Worm (Caenorhabditis elegans) whole organism, mixed stage, embryonic: ENCODE data around the gene lips-12.

Source experiments
- M03D4.4 ChIP-seq: sonication (generic microtip); optimal IDR thresholded peaks from 2 replicates; lab custom pipeline; 2017; ENCODE audit warnings: mild to moderate bottlenecking, missing genetic modification characterization, missing compliant biosample characterization
- bed-3 ChIP-seq: fragments of 200-800 bp; sonication (Bioruptor generic); optimal IDR thresholded peaks from 3 replicates; lab custom pipeline; 2018; ENCODE audit warnings: mild to moderate bottlenecking, missing genetic modification characterization, moderate library complexity, missing compliant biosample characterization
- blmp-1 ChIP-seq: fragments of 150-350 bp; optimal IDR thresholded peaks from 2 replicates; lab custom pipeline; 2014; ENCODE audit warnings: missing biosample characterization, missing genetic modification characterization
- ceh-43 ChIP-seq: fragments of 200-800 bp; sonication (Bioruptor generic); optimal IDR thresholded peaks from 2 replicates; lab custom pipeline; 2018; ENCODE audit warnings: mild to moderate bottlenecking, missing genetic modification characterization, moderate library complexity, missing compliant biosample characterization
- ceh-83 ChIP-seq: fragments of 200-800 bp; sonication (Bioruptor generic); optimal IDR thresholded peaks from 2 replicates; lab custom pipeline; 2018; ENCODE audit warnings: mild to moderate bottlenecking, missing genetic modification characterization, missing compliant biosample characterization
- ces-1 ChIP-seq: fragments of 150-350 bp; optimal IDR thresholded peaks from 2 replicates; lab custom pipeline; 2014; ENCODE audit warnings: missing biosample characterization, missing genetic modification reagents, missing genetic modification characterization
- cnd-1 ChIP-seq: fragments of 200-800 bp; sonication (Bioruptor generic); optimal IDR thresholded peaks from 2 replicates; lab custom pipeline; 2018; ENCODE audit warnings: mild to moderate bottlenecking, missing genetic modification characterization, missing compliant biosample characterization
- drap-1 ChIP-seq: fragments of 200-800 bp; sonication (Bioruptor generic); optimal IDR thresholded peaks from 3 replicates; lab custom pipeline; 2018; ENCODE audit warnings: mild to moderate bottlenecking, missing genetic modification characterization, missing compliant biosample characterization
- elt-1 ChIP-seq: sonication (generic microtip); optimal IDR thresholded peaks from 2 replicates; lab custom pipeline; 2017; ENCODE audit warnings: missing genetic modification characterization, mild to moderate bottlenecking, missing compliant biosample characterization, antibody characterized with exemption, moderate library complexity, borderline replicate concordance; ENCODE audit not compliant: insufficient read depth
- elt-3 ChIP-seq: fragments of 150-350 bp; optimal IDR thresholded peaks from 2 replicates; lab custom pipeline; 2014; ENCODE audit warnings: missing biosample characterization, missing genetic modification characterization
- flh-1 ChIP-seq: fragments of 200-800 bp; sonication (Bioruptor generic); optimal IDR thresholded peaks from 2 replicates; lab custom pipeline; 2018; ENCODE audit warnings: mild to moderate bottlenecking, missing genetic modification characterization, moderate library complexity, missing compliant biosample characterization
- ham-2 ChIP-seq: fragments of 200-800 bp; sonication (Bioruptor generic); optimal IDR thresholded peaks from 2 replicates; lab custom pipeline; 2018; ENCODE audit warnings: mild to moderate bottlenecking, missing genetic modification characterization, missing compliant biosample characterization
- hlh-1 ChIP-seq: fragments of 150-350 bp; optimal IDR thresholded peaks from 2 replicates; lab custom pipeline; 2014; ENCODE audit warnings: missing biosample characterization, missing genetic modification reagents, missing genetic modification characterization
- lin-32 ChIP-seq: fragments of 200-800 bp; sonication (Bioruptor generic); optimal IDR thresholded peaks from 2 replicates; lab custom pipeline; 2018; ENCODE audit warnings: mild to moderate bottlenecking, missing genetic modification characterization, missing compliant biosample characterization
- lsy-2 ChIP-seq: fragments of 150-350 bp; optimal IDR thresholded peaks from 2 replicates; lab custom pipeline; 2014; ENCODE audit warnings: missing biosample characterization, missing genetic modification characterization
- mab-5 ChIP-seq: fragments of 150-350 bp; optimal IDR thresholded peaks from 2 replicates; lab custom pipeline; 2014; ENCODE audit warnings: missing biosample characterization, missing genetic modification characterization
- mep-1 ChIP-seq: fragments of 150-350 bp; optimal IDR thresholded peaks from 2 replicates; lab custom pipeline; 2017; ENCODE audit warnings: missing biosample characterization, missing genetic modification reagents, missing genetic modification characterization, inconsistent platforms
- mls-2 ChIP-seq: sonication (generic microtip); optimal IDR thresholded peaks from 2 replicates; lab custom pipeline; 2016; ENCODE audit warnings: mild to moderate bottlenecking, missing genetic modification characterization, moderate library complexity, missing compliant biosample characterization
- nhr-12 ChIP-seq: fragments of 150-350 bp; optimal IDR thresholded peaks from 2 replicates; lab custom pipeline; 2014; ENCODE audit warnings: missing biosample characterization, missing genetic modification characterization
- nhr-2 ChIP-seq: fragments of 150-350 bp; optimal IDR thresholded peaks from 2 replicates; lab custom pipeline; 2014; ENCODE audit warnings: missing biosample characterization, missing genetic modification characterization
- nhr-237 ChIP-seq: fragments of 150-350 bp; optimal IDR thresholded peaks from 2 replicates; lab custom pipeline; 2014; ENCODE audit warnings: missing biosample characterization, missing genetic modification characterization
- nhr-28 ChIP-seq: fragments of 150-350 bp; optimal IDR thresholded peaks from 2 replicates; lab custom pipeline; 2014; ENCODE audit warnings: missing biosample characterization, missing genetic modification characterization
- nhr-76 ChIP-seq: sonication (generic microtip); optimal IDR thresholded peaks from 2 replicates; lab custom pipeline; 2017; ENCODE audit warnings: missing biosample characterization, missing genetic modification characterization
- pha-4 ChIP-seq: fragments of 150-350 bp; optimal IDR thresholded peaks from 2 replicates; lab custom pipeline; 2018; ENCODE audit warnings: missing biosample characterization, missing genetic modification reagents, missing genetic modification characterization
- sem-2 ChIP-seq: fragments of 200-800 bp; sonication (Bioruptor generic); optimal IDR thresholded peaks from 2 replicates; lab custom pipeline; 2018; ENCODE audit warnings: mild to moderate bottlenecking, missing genetic modification characterization, missing compliant biosample characterization
- snpc-4 ChIP-seq: fragments of 150-350 bp; optimal IDR thresholded peaks from 2 replicates; lab custom pipeline; 2014; ENCODE audit warnings: missing biosample characterization, missing genetic modification characterization
- sptf-1 ChIP-seq: sonication (generic microtip); optimal IDR thresholded peaks from 2 replicates; lab custom pipeline; 2017; ENCODE audit warnings: mild to moderate bottlenecking, missing genetic modification characterization, moderate library complexity, missing compliant biosample characterization
- tbx-8 ChIP-seq: fragments of 200-800 bp; sonication (Bioruptor generic); optimal IDR thresholded peaks from 2 replicates; lab custom pipeline; 2018; ENCODE audit warnings: mild to moderate bottlenecking, missing genetic modification characterization, moderate library complexity, missing compliant biosample characterization
- unc-120 ChIP-seq: sonication (generic microtip); optimal IDR thresholded peaks from 2 replicates; lab custom pipeline; 2017; ENCODE audit warnings: missing genetic modification characterization, missing compliant biosample characterization; ENCODE audit not compliant: poor library complexity, severe bottlenecking
- unc-39 ChIP-seq: fragments of 150-350 bp; optimal IDR thresholded peaks from 2 replicates; lab custom pipeline; 2014; ENCODE audit warnings: missing biosample characterization, missing genetic modification characterization
- unc-62 ChIP-seq: fragments of 150-350 bp; optimal IDR thresholded peaks from 2 replicates; lab custom pipeline; 2014; ENCODE audit warnings: missing biosample characterization, missing genetic modification reagents, missing genetic modification characterization
- zip-8 ChIP-seq: fragments of 150-350 bp; optimal IDR thresholded peaks from 2 replicates; lab custom pipeline; 2014; ENCODE audit warnings: missing biosample characterization, missing genetic modification characterization
- ztf-11 ChIP-seq: fragments of 150-350 bp; optimal IDR thresholded peaks from 2 replicates; lab custom pipeline; 2014; ENCODE audit warnings: missing biosample characterization, missing genetic modification characterization

The lips-12 gene

ce11 chrII:1132750-1133149 is 18.7 kb upstream of the lips-12 start:
- TF ChIP-seq hlh-1 (tag; lab: Kevin White, UChicago) = no peak
- TF ChIP-seq mep-1 (tag; lab: Kevin White, UChicago) = no peak
- TF ChIP-seq flh-1 = no peak
- TF ChIP-seq cnd-1 (tag; lab: Kevin White, UChicago) = no peak
- TF ChIP-seq unc-39 (tag; lab: Kevin White, UChicago) = no peak
- no peak for TF ChIP-seq nhr-237 (tag; lab: Kevin White, UChicago)
- TF ChIP-seq nhr-76 = no peak
- TF ChIP-seq lsy-2 (tag; lab: Kevin White, UChicago) = no peak
- TF ChIP-seq, all 35 proteins: peak for 0

ce11 chrII:1131821-1132220 is 17.8 kb upstream of the lips-12 start:
- TF ChIP-seq mep-1 (tag; lab: Kevin White, UChicago) = no peak
- TF ChIP-seq unc-62 = no peak
- TF ChIP-seq ztf-11 (tag; lab: Kevin White, UChicago) = no peak
- no peak for TF ChIP-seq mls-2
- TF ChIP-seq snpc-4 = no peak
- TF ChIP-seq unc-39 (tag; lab: Kevin White, UChicago) = no peak
- TF ChIP-seq drap-1 (GFP tag; lab: Kevin White, UChicago) = no peak
- no peak for TF ChIP-seq nhr-237 (tag; lab: Kevin White, UChicago)
- TF ChIP-seq lin-32 (GFP tag; lab: Kevin White, UChicago) = no peak
- no peak for TF ChIP-seq sptf-1
- no peak for TF ChIP-seq ces-1
- no peak for TF ChIP-seq mab-5 (tag; lab: Kevin White, UChicago)
- TF ChIP-seq nhr-2 (tag; lab: Kevin White, UChicago) = no peak
- TF ChIP-seq pha-4 (tag; lab: Kevin White, UChicago) = no peak
- TF ChIP-seq lsy-2 (tag; lab: Kevin White, UChicago) = no peak
- TF ChIP-seq bed-3 (GFP tag; lab: Kevin White, UChicago) = no peak
- no peak for TF ChIP-seq cnd-1 (tag; lab: Kevin White, UChicago)
- no peak for TF ChIP-seq nhr-28 (tag; lab: Kevin White, UChicago)
- no peak for TF ChIP-seq elt-3 (tag; lab: Kevin White, UChicago)
- no peak for TF ChIP-seq nhr-12 (tag; lab: Kevin White, UChicago)

ce11 chrII:1131367-1131766 is 17.3 kb upstream of the lips-12 start:
- TF ChIP-seq lsy-2 (tag; lab: Kevin White, UChicago) = no peak
- no peak for TF ChIP-seq hlh-1 (tag; lab: Kevin White, UChicago)
- no peak for TF ChIP-seq lin-32 (GFP tag; lab: Kevin White, UChicago)
- TF ChIP-seq ceh-83 (GFP tag; lab: Kevin White, UChicago) = no peak
- TF ChIP-seq mls-2 = no peak
- no peak for TF ChIP-seq ces-1
- no peak for TF ChIP-seq nhr-2 (tag; lab: Kevin White, UChicago)
- no peak for TF ChIP-seq mep-1 (tag; lab: Kevin White, UChicago)
- no peak for TF ChIP-seq nhr-76
- no peak for TF ChIP-seq pha-4 (tag; lab: Kevin White, UChicago)
- no peak for TF ChIP-seq bed-3 (GFP tag; lab: Kevin White, UChicago)
- no peak for TF ChIP-seq unc-39 (tag; lab: Kevin White, UChicago)
- TF ChIP-seq cnd-1 (tag; lab: Kevin White, UChicago) = no peak
- TF ChIP-seq blmp-1 (tag; lab: Kevin White, UChicago) = no peak
- no peak for TF ChIP-seq tbx-8
- TF ChIP-seq sem-2 (GFP tag; lab: Kevin White, UChicago) = no peak
- TF ChIP-seq nhr-237 (tag; lab: Kevin White, UChicago) = no peak

ce11 chrII:1130241-1130640 is 16.2 kb upstream of the lips-12 start:
- TF ChIP-seq bed-3 (GFP tag; lab: Kevin White, UChicago) (no peak), mab-5 (tag; lab: Kevin White, UChicago) (no peak), mls-2 (no peak), unc-62 (no peak), nhr-76 (no peak), ceh-43 (GFP tag; lab: Kevin White, UChicago) (no peak), nhr-237 (tag; lab: Kevin White, UChicago) (no peak), lsy-2 (tag; lab: Kevin White, UChicago) (no peak), ztf-11 (tag; lab: Kevin White, UChicago) (no peak), zip-8 (tag; lab: Kevin White, UChicago) (no peak), flh-1 (no peak), elt-3 (tag; lab: Kevin White, UChicago) (no peak), M03D4.4 (tag; lab: Kevin White, UChicago) (no peak), unc-120 (tag; lab: Kevin White, UChicago) (no peak)
- TF ChIP-seq, all 35 proteins: peak for 0

- no peak for TF ChIP-seq unc-62
- no peak for TF ChIP-seq pha-4 (tag; lab: Kevin White, UChicago)
- no peak for TF ChIP-seq nhr-12 (tag; lab: Kevin White, UChicago)
- TF ChIP-seq lin-32 (GFP tag; lab: Kevin White, UChicago) = no peak
- TF ChIP-seq M03D4.4 (tag; lab: Kevin White, UChicago) = no peak
- TF ChIP-seq lsy-2 (tag; lab: Kevin White, UChicago) = no peak
- TF ChIP-seq elt-3 (tag; lab: Kevin White, UChicago) = no peak
- TF ChIP-seq zip-8 (tag; lab: Kevin White, UChicago) = no peak
- TF ChIP-seq snpc-4 = no peak
- no peak for TF ChIP-seq nhr-2 (tag; lab: Kevin White, UChicago)
- TF ChIP-seq drap-1 (GFP tag; lab: Kevin White, UChicago) = no peak
- TF ChIP-seq sem-2 (GFP tag; lab: Kevin White, UChicago) = no peak
- no peak for TF ChIP-seq ham-2
- no peak for TF ChIP-seq hlh-1 (tag; lab: Kevin White, UChicago)
- TF ChIP-seq elt-1 (tag; lab: Kevin White, UChicago) = no peak
- TF ChIP-seq nhr-237 (tag; lab: Kevin White, UChicago) = no peak
- TF ChIP-seq ztf-11 (tag; lab: Kevin White, UChicago) = no peak
- no peak for TF ChIP-seq nhr-76
Measured at ce11 chrII:1127676-1128075, 13.6 kb upstream of the lips-12 start, which contains the start of gene taf-6.1. Gene taf-6.1 (plus strand): TSS chrII:1127976.
